Worm (Caenorhabditis elegans) whole organism, mixed stage, embryonic: ENCODE results near the gene Y66D12A.6.

ENCODE experiments used
- bed-3 ChIP-seq: fragments of 200-800 bp; sonication (Bioruptor generic); optimal IDR thresholded peaks from 3 replicates; lab custom pipeline; 2018; ENCODE audit warnings: mild to moderate bottlenecking, missing genetic modification characterization, moderate library complexity, missing compliant biosample characterization
- ceh-39 ChIP-seq: fragments of 150-350 bp; optimal IDR thresholded peaks from 2 replicates; lab custom pipeline; 2014; ENCODE audit warnings: missing biosample characterization, missing genetic modification characterization
- cnd-1 ChIP-seq: fragments of 200-800 bp; sonication (Bioruptor generic); optimal IDR thresholded peaks from 2 replicates; lab custom pipeline; 2018; ENCODE audit warnings: mild to moderate bottlenecking, missing genetic modification characterization, missing compliant biosample characterization
- elt-1 ChIP-seq: sonication (generic microtip); optimal IDR thresholded peaks from 2 replicates; lab custom pipeline; 2017; ENCODE audit warnings: missing genetic modification characterization, mild to moderate bottlenecking, missing compliant biosample characterization, antibody characterized with exemption, moderate library complexity, borderline replicate concordance; ENCODE audit not compliant: insufficient read depth
- ham-2 ChIP-seq: fragments of 200-800 bp; sonication (Bioruptor generic); optimal IDR thresholded peaks from 2 replicates; lab custom pipeline; 2018; ENCODE audit warnings: mild to moderate bottlenecking, missing genetic modification characterization, missing compliant biosample characterization
- hlh-1 ChIP-seq: fragments of 150-350 bp; optimal IDR thresholded peaks from 2 replicates; lab custom pipeline; 2014; ENCODE audit warnings: missing biosample characterization, missing genetic modification reagents, missing genetic modification characterization
- nhr-12 ChIP-seq: fragments of 150-350 bp; optimal IDR thresholded peaks from 2 replicates; lab custom pipeline; 2014; ENCODE audit warnings: missing biosample characterization, missing genetic modification characterization
- sem-2 ChIP-seq: fragments of 200-800 bp; sonication (Bioruptor generic); optimal IDR thresholded peaks from 2 replicates; lab custom pipeline; 2018; ENCODE audit warnings: mild to moderate bottlenecking, missing genetic modification characterization, missing compliant biosample characterization
- unc-39 ChIP-seq: fragments of 150-350 bp; optimal IDR thresholded peaks from 2 replicates; lab custom pipeline; 2014; ENCODE audit warnings: missing biosample characterization, missing genetic modification characterization

- no peak for TF ChIP-seq unc-39 (tag; lab: Kevin White, UChicago)
- no peak for TF ChIP-seq sem-2 (GFP tag; lab: Kevin White, UChicago)
- TF ChIP-seq cnd-1: no peak
- TF ChIP-seq ceh-39 (tag; lab: Kevin White, UChicago): no peak
- no peak for TF ChIP-seq elt-1 (tag; lab: Kevin White, UChicago)
- TF ChIP-seq ham-2 (GFP tag; lab: Kevin White, UChicago): no peak
- TF ChIP-seq hlh-1 (tag; lab: Kevin White, UChicago): no peak
- no peak for TF ChIP-seq bed-3 (GFP tag; lab: Kevin White, UChicago)
- no peak for TF ChIP-seq nhr-12 (tag; lab: Kevin White, UChicago)
Measured at ce11 chrIII:11580428-11580885, 745 bp downstream of the Y66D12A.6 start, which contains the start of gene Y66D12A.7.
